Worm (Caenorhabditis elegans): ENCODE measurements around the gene srbc-41.

Gene srbc-41

ce11 chrV:1643886-1644285, 29.3 kb upstream of the srbc-41 start, which contains the start of gene alh-2:
alh-2 (plus strand) TSS chrV:1644169.
- TF ChIP-seq cnd-1 (tag; optimal IDR thresholded peaks at IDR 0.05) (no peak), unc-62 (GFP tag; optimal IDR thresholded peaks at IDR 0.05) (no peak), ztf-11 (tag; optimal IDR thresholded peaks at IDR 0.05) (no peak), M03D4.4 (tag; optimal IDR thresholded peaks at IDR 0.05) (no peak), flh-1 (GFP tag; optimal IDR thresholded peaks at IDR 0.05) (no peak), mab-5 (tag; optimal IDR thresholded peaks at IDR 0.05) (no peak), lin-13 (tag; optimal IDR thresholded peaks at IDR 0.05) (no peak), drap-1 (GFP tag; optimal IDR thresholded peaks at IDR 0.05) (no peak), nhr-28 (tag; optimal IDR thresholded peaks at IDR 0.05) (no peak), nhr-12 (tag; optimal IDR thresholded peaks at IDR 0.05) (no peak), sem-2 (GFP tag; optimal IDR thresholded peaks at IDR 0.05) (no peak), ces-1 (GFP tag; optimal IDR thresholded peaks at IDR 0.05) (no peak), unc-39 (tag; optimal IDR thresholded peaks at IDR 0.05) (no peak), ceh-83 (GFP tag; optimal IDR thresholded peaks at IDR 0.05) (no peak), elt-3 (tag; optimal IDR thresholded peaks at IDR 0.05) (no peak), lsy-2 (tag; optimal IDR thresholded peaks at IDR 0.05) (no peak), nhr-76 (tag; optimal IDR thresholded peaks at IDR 0.05) (no peak), sptf-1 (tag; optimal IDR thresholded peaks at IDR 0.05) (no peak), ceh-43 (GFP tag; optimal IDR thresholded peaks at IDR 0.05) (no peak), ceh-39 (tag; optimal IDR thresholded peaks at IDR 0.05) (no peak)

ce11 chrV:1642768-1643167, 28.1 kb upstream of the srbc-41 start:
- TF ChIP-seq pha-4 (tag; optimal IDR thresholded peaks at IDR 0.05) (no peak), drap-1 (GFP tag; optimal IDR thresholded peaks at IDR 0.05) (no peak), mls-2 (tag; optimal IDR thresholded peaks at IDR 0.05) (no peak)

ce11 chrV:1642199-1642598, 27.6 kb upstream of the srbc-41 start, which contains the start of gene Y46H3D.1:
Y46H3D.1 (plus strand) TSS chrV:1642499.
- TF ChIP-seq lin-32 (GFP tag; optimal IDR thresholded peaks at IDR 0.05) (no peak), snpc-4 (tag; optimal IDR thresholded peaks at IDR 0.05) (no peak), tbx-8 (GFP tag; optimal IDR thresholded peaks at IDR 0.05) (no peak), nhr-76 (tag; optimal IDR thresholded peaks at IDR 0.05) (no peak), sptf-1 (tag; optimal IDR thresholded peaks at IDR 0.05) (no peak), hlh-1 (tag; optimal IDR thresholded peaks at IDR 0.05) (no peak), nhr-2 (tag; optimal IDR thresholded peaks at IDR 0.05) (no peak), nhr-12 (tag; optimal IDR thresholded peaks at IDR 0.05) (no peak), ham-2 (GFP tag; optimal IDR thresholded peaks at IDR 0.05) (no peak), elt-3 (tag; optimal IDR thresholded peaks at IDR 0.05) (no peak), bed-3 (GFP tag; optimal IDR thresholded peaks at IDR 0.05) (no peak), ztf-11 (tag; optimal IDR thresholded peaks at IDR 0.05) (no peak), sem-2 (GFP tag; optimal IDR thresholded peaks at IDR 0.05) (no peak)

ce11 chrV:1640008-1640407, 25.4 kb upstream of the srbc-41 start, which contains the start of gene str-221:
str-221 (plus strand) TSS chrV:1640308.
- TF ChIP-seq ham-2 (GFP tag; optimal IDR thresholded peaks at IDR 0.05) (no peak), M03D4.4 (tag; optimal IDR thresholded peaks at IDR 0.05) (no peak), ztf-11 (tag; optimal IDR thresholded peaks at IDR 0.05) (no peak), elt-3 (tag; optimal IDR thresholded peaks at IDR 0.05) (no peak), pha-4 (tag; optimal IDR thresholded peaks at IDR 0.05) (no peak), lin-13 (tag; optimal IDR thresholded peaks at IDR 0.05) (no peak), sptf-1 (tag; optimal IDR thresholded peaks at IDR 0.05) (no peak), nhr-237 (tag; optimal IDR thresholded peaks at IDR 0.05) (no peak), ceh-43 (GFP tag; optimal IDR thresholded peaks at IDR 0.05) (no peak), lin-32 (GFP tag; optimal IDR thresholded peaks at IDR 0.05) (no peak), mep-1 (tag; optimal IDR thresholded peaks at IDR 0.05) (no peak), nhr-76 (tag; optimal IDR thresholded peaks at IDR 0.05) (no peak), hlh-1 (tag; optimal IDR thresholded peaks at IDR 0.05) (no peak), blmp-1 (tag; optimal IDR thresholded peaks at IDR 0.05) (no peak), zip-8 (tag; optimal IDR thresholded peaks at IDR 0.05) (no peak)

- TF ChIP-seq nhr-12 (tag; optimal IDR thresholded peaks at IDR 0.05): no peak
- TF ChIP-seq tbx-8 (GFP tag; optimal IDR thresholded peaks at IDR 0.05): no peak
- TF ChIP-seq M03D4.4 (tag; optimal IDR thresholded peaks at IDR 0.05): no peak
- no peak for TF ChIP-seq unc-39 (tag; optimal IDR thresholded peaks at IDR 0.05)
- no peak for TF ChIP-seq nhr-237 (tag; optimal IDR thresholded peaks at IDR 0.05)
- no peak for TF ChIP-seq drap-1 (GFP tag; optimal IDR thresholded peaks at IDR 0.05)
- no peak for TF ChIP-seq ceh-83 (GFP tag; optimal IDR thresholded peaks at IDR 0.05)
- TF ChIP-seq cnd-1 (tag; optimal IDR thresholded peaks at IDR 0.05): no peak
- no peak for TF ChIP-seq pha-4 (tag; optimal IDR thresholded peaks at IDR 0.05)
- TF ChIP-seq blmp-1 (tag; optimal IDR thresholded peaks at IDR 0.05): no peak
These were observed 21.2 kb upstream of the srbc-41 start, which contains the start of gene str-222 for ce11 chrV:1635859-1636258. str-222 (plus strand) TSS chrV:1636159.
